Worm (Caenorhabditis elegans) whole organism, L1 larva: ENCODE data around the gene C28D4.18.

Experiments used
- lin-15B ChIP-seq: fragments of 150-350 bp; sonication (generic microtip); optimal IDR thresholded peaks from 3 replicates; lab custom pipeline; 2014; ENCODE audit warnings: missing biosample characterization, missing genetic modification characterization
- nhr-28 ChIP-seq: fragments of 150-350 bp; optimal IDR thresholded peaks from 2 replicates; lab custom pipeline; 2014; ENCODE audit warnings: missing biosample characterization, missing genetic modification characterization
- unc-130 ChIP-seq: fragments of 150-350 bp; optimal IDR thresholded peaks from 2 replicates; lab custom pipeline; 2017; ENCODE audit warnings: missing biosample characterization, missing genetic modification characterization, inconsistent platforms
- unc-62 ChIP-seq: fragments of 150-350 bp; optimal IDR thresholded peaks from 2 replicates; lab custom pipeline; 2014; ENCODE audit warnings: missing biosample characterization, missing genetic modification reagents, missing genetic modification characterization
- xbp-1 ChIP-seq: sonication (generic microtip); optimal IDR thresholded peaks from 2 replicates; lab custom pipeline; 2016; ENCODE audit warnings: missing genetic modification characterization, missing compliant biosample characterization

DNA sequence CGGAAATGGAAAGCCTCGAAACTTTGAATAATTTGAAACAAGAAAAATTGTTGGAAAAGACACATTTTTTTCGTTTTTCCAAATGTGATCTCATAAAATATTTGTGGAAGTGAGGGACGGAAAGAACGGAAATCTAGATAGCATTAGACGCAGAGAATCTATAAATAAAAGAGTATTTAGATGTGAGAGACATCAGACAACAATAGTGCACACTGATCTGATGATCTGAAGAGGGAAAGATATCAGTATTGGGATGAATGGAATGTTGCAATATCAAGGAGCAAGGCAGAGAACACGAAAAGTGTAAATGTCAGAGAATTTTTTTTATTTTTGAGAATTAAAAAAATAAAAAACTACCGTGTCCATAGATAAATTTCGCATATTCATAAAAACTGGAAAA, 9.8 kb downstream of the C28D4.18 start:
- TF ChIP-seq lin-15B (tag; lab: Kevin White, UChicago) (no peak), nhr-28 (no peak), unc-62 (no peak), xbp-1 (tag; lab: Kevin White, UChicago) (no peak), unc-130 (tag; lab: Kevin White, UChicago) (no peak)
